Worm (Caenorhabditis elegans) whole organism, mixed stage, embryonic: Measurements from ENCODE around the gene mnk-1.

ENCODE experiments used
- drap-1 ChIP-seq: fragments of 200-800 bp; sonication (Bioruptor generic); optimal IDR thresholded peaks from 3 replicates; lab custom pipeline; 2018; ENCODE audit warnings: mild to moderate bottlenecking, missing genetic modification characterization, missing compliant biosample characterization
- ham-2 ChIP-seq: fragments of 200-800 bp; sonication (Bioruptor generic); optimal IDR thresholded peaks from 2 replicates; lab custom pipeline; 2018; ENCODE audit warnings: mild to moderate bottlenecking, missing genetic modification characterization, missing compliant biosample characterization
- snpc-4 ChIP-seq: fragments of 150-350 bp; optimal IDR thresholded peaks from 2 replicates; lab custom pipeline; 2014; ENCODE audit warnings: missing biosample characterization, missing genetic modification characterization

- TF ChIP-seq ham-2 (GFP tag; lab: Kevin White, UChicago) (no peak), drap-1 (no peak), snpc-4 (tag; lab: Kevin White, UChicago) (no peak)
These were observed 58.9 kb downstream of the mnk-1 start, which contains the start of gene ZK666.12 for ce11 chrII:10495912-10496311.
